Fruit fly (Drosophila melanogaster) whole organism, embryonic: ENCODE results near the gene alpha-Man-Ia.

Experiments used
- CG10147 ChIP-seq: fragments of 200-800 bp; sonication (Bioruptor generic); optimal IDR thresholded peaks from 2 replicates; lab custom pipeline; 2019; ENCODE audit warnings: missing biosample characterization, mild to moderate bottlenecking, missing genetic modification characterization, moderate library complexity
- CG11247 ChIP-seq: fragments of 200-800 bp; sonication (Bioruptor generic); IDR thresholded peaks from 2 replicates; pipeline ENCODE4 v1.3.6; 2022; ENCODE audit warnings: missing biosample characterization, missing genetic modification characterization
- CG12219 ChIP-seq: fragments of 200-800 bp; sonication (Bioruptor generic); optimal IDR thresholded peaks from 3 replicates; lab custom pipeline; 2018; ENCODE audit warnings: missing biosample characterization, mild to moderate bottlenecking, missing genetic modification characterization
- CG12299 ChIP-seq: fragments of 200-800 bp; sonication (Bioruptor generic); optimal IDR thresholded peaks from 2 replicates; lab custom pipeline; 2018; ENCODE audit warnings: missing biosample characterization, mild to moderate bottlenecking, missing genetic modification characterization
- CG13296 ChIP-seq: fragments of 200-800 bp; sonication (Bioruptor generic); optimal IDR thresholded peaks from 3 replicates; lab custom pipeline; 2018; ENCODE audit warnings: missing biosample characterization, mild to moderate bottlenecking, missing genetic modification characterization
- CG15269 ChIP-seq: fragments of 200-800 bp; sonication (Bioruptor generic); optimal IDR thresholded peaks from 2 replicates; lab custom pipeline; 2018; ENCODE audit warnings: missing biosample characterization, mild to moderate bottlenecking, missing genetic modification characterization, moderate library complexity
- CG17568 ChIP-seq: fragments of 200-800 bp; sonication (Bioruptor generic); optimal IDR thresholded peaks from 2 replicates; lab custom pipeline; 2018; ENCODE audit warnings: missing biosample characterization, mild to moderate bottlenecking, missing genetic modification characterization, moderate library complexity
- CG17912 ChIP-seq: fragments of 200-800 bp; sonication (Bioruptor generic); optimal IDR thresholded peaks from 2 replicates; lab custom pipeline; 2018; ENCODE audit warnings: missing biosample characterization, mild to moderate bottlenecking, missing genetic modification characterization
- CG2129 ChIP-seq: fragments of 200-800 bp; sonication (Bioruptor generic); IDR thresholded peaks from 2 replicates; pipeline ENCODE4 v1.3.6; 2022; ENCODE audit warnings: missing biosample characterization, missing genetic modification characterization; ENCODE audit not compliant: partially characterized antibody
- CG2889 ChIP-seq: fragments of 200-800 bp; sonication (Bioruptor generic); IDR thresholded peaks from 3 replicates; pipeline ENCODE4 v1.3.6; 2022; ENCODE audit warnings: missing biosample characterization, missing genetic modification characterization
- CG30020 ChIP-seq: fragments of 200-800 bp; optimal IDR thresholded peaks from 2 replicates; lab custom pipeline; 2019; ENCODE audit warnings: missing biosample characterization, mild to moderate bottlenecking, missing genetic modification characterization, moderate library complexity
- CG30403 ChIP-seq: fragments of 200-800 bp; sonication (Bioruptor generic); optimal IDR thresholded peaks from 3 replicates; lab custom pipeline; 2016; ENCODE audit warnings: missing biosample characterization, missing genetic modification characterization
- CG32767 ChIP-seq: fragments of 200-800 bp; sonication (Bioruptor generic); IDR thresholded peaks from 2 replicates; pipeline ENCODE4 v1.3.6; 2022; ENCODE audit warnings: missing biosample characterization, missing genetic modification characterization
- CG5953 ChIP-seq: fragments of 200-800 bp; sonication (Bioruptor generic); IDR thresholded peaks from 2 replicates; pipeline ENCODE4 v1.3.6; 2022; ENCODE audit warnings: missing biosample characterization, missing genetic modification characterization
- CG6654 ChIP-seq: fragments of 200-800 bp; sonication (Bioruptor generic); optimal IDR thresholded peaks from 2 replicates; lab custom pipeline; 2017; ENCODE audit warnings: missing biosample characterization, mild to moderate bottlenecking, missing genetic modification characterization
- CG7928 ChIP-seq: fragments of 200-800 bp; sonication (Bioruptor generic); optimal IDR thresholded peaks from 2 replicates; lab custom pipeline; 2017; ENCODE audit warnings: missing biosample characterization, mild to moderate bottlenecking, missing genetic modification characterization
- CG7963 ChIP-seq: fragments of 200-800 bp; sonication (Bioruptor generic); IDR thresholded peaks from 3 replicates; pipeline ENCODE4 v1.3.6; 2022; ENCODE audit warnings: missing biosample characterization, missing genetic modification characterization; ENCODE audit not compliant: partially characterized antibody
- CrebB ChIP-seq: fragments of 200-800 bp; sonication (Bioruptor generic); optimal IDR thresholded peaks from 3 replicates; lab custom pipeline; 2018; ENCODE audit warnings: missing biosample characterization, mild to moderate bottlenecking, missing genetic modification characterization
- D ChIP-seq, 2 experiments: fragments of 200-800 bp in 1 of 2; fragments of >200 bp in 1 of 2; sonication (Bioruptor generic) in 1 of 2; optimal IDR thresholded peaks; 2 replicates in 1 of 2; 3 replicates in 1 of 2; lab custom pipeline; 2017; ENCODE audit warnings: mild to moderate bottlenecking in 1 of 2, missing biosample characterization in 1 of 2, missing genetic modification characterization in 1 of 2, missing genetic modification reagents in 1 of 2
- Deaf1 ChIP-seq: fragments of 200-800 bp; optimal IDR thresholded peaks from 3 replicates; lab custom pipeline; 2019; ENCODE audit warnings: missing biosample characterization, mild to moderate bottlenecking, missing genetic modification characterization, moderate library complexity
- Dll ChIP-seq: fragments of 200-800 bp; sonication (Bioruptor generic); IDR thresholded peaks from 4 replicates; pipeline ENCODE4 v1.3.6; 2022; ENCODE audit warnings: missing biosample characterization, missing genetic modification characterization; ENCODE audit not compliant: partially characterized antibody
- HHEX ChIP-seq: fragments of 200-800 bp; sonication (Bioruptor generic); optimal IDR thresholded peaks from 3 replicates; lab custom pipeline; 2017; ENCODE audit warnings: missing biosample characterization, mild to moderate bottlenecking, missing genetic modification characterization, missing genetic modification reagents
- Hey ChIP-seq: fragments of 200-800 bp; sonication (Bioruptor generic); optimal IDR thresholded peaks from 3 replicates; lab custom pipeline; 2018; ENCODE audit warnings: missing biosample characterization, mild to moderate bottlenecking, missing genetic modification characterization
- Mes4 ChIP-seq: fragments of 200-800 bp; sonication (Bioruptor generic); optimal IDR thresholded peaks from 2 replicates; lab custom pipeline; 2016; ENCODE audit warnings: missing biosample characterization, missing genetic modification characterization
- Nf-YC ChIP-seq: fragments of 200-800 bp; optimal IDR thresholded peaks from 3 replicates; lab custom pipeline; 2019; ENCODE audit warnings: missing biosample characterization, mild to moderate bottlenecking, missing genetic modification characterization, moderate library complexity
- Sox100B ChIP-seq: fragments of 200-800 bp; sonication (Bioruptor generic); optimal IDR thresholded peaks from 3 replicates; lab custom pipeline; 2018; ENCODE audit warnings: missing biosample characterization, mild to moderate bottlenecking, missing genetic modification characterization
- Spps ChIP-seq: fragments of 200-800 bp; sonication (Bioruptor generic); optimal IDR thresholded peaks from 2 replicates; lab custom pipeline; 2018; ENCODE audit warnings: missing biosample characterization, mild to moderate bottlenecking, missing genetic modification characterization
- Vsx1 ChIP-seq: fragments of 200-800 bp; sonication (Bioruptor generic); optimal IDR thresholded peaks from 2 replicates; lab custom pipeline; 2017; ENCODE audit warnings: missing biosample characterization, mild to moderate bottlenecking, missing genetic modification characterization, missing genetic modification reagents
- ab ChIP-seq: fragments of 200-800 bp; sonication (Bioruptor generic); optimal IDR thresholded peaks from 2 replicates; lab custom pipeline; 2016; ENCODE audit warnings: missing biosample characterization, missing genetic modification characterization
- abd-A ChIP-seq: fragments of 200-800 bp; sonication (Bioruptor generic); optimal IDR thresholded peaks from 3 replicates; lab custom pipeline; 2019; ENCODE audit warnings: missing biosample characterization, mild to moderate bottlenecking, missing genetic modification characterization, moderate library complexity
- ara ChIP-seq: fragments of 200-800 bp; sonication (Bioruptor generic); IDR thresholded peaks from 2 replicates; pipeline ENCODE4 v1.3.6; 2022; ENCODE audit warnings: missing biosample characterization, missing genetic modification characterization
- chif ChIP-seq, 2 experiments: fragments of 200-800 bp; sonication (Bioruptor generic); optimal IDR thresholded peaks; 3 replicates each; lab custom pipeline; 2016; ENCODE audit warnings: missing biosample characterization in 2 of 2, missing genetic modification characterization in 2 of 2
- cwo ChIP-seq: fragments of 200-800 bp; sonication (Bioruptor generic); optimal IDR thresholded peaks from 3 replicates; lab custom pipeline; 2017; ENCODE audit warnings: missing biosample characterization, missing genetic modification characterization, mild to moderate bottlenecking, moderate library complexity, missing genetic modification reagents
- danr ChIP-seq: fragments of 200-800 bp; sonication (Bioruptor generic); IDR thresholded peaks from 2 replicates; pipeline ENCODE4 v1.3.6; 2022; ENCODE audit warnings: missing biosample characterization, missing genetic modification characterization
- esg ChIP-seq: fragments of 200-800 bp; sonication (Bioruptor generic); conservative IDR thresholded peaks from 2 replicates; pipeline ENCODE4 v1.3.6; 2022; ENCODE audit warnings: missing biosample characterization, missing genetic modification characterization
- eve ChIP-seq, 2 experiments: fragments of >200 bp; optimal IDR thresholded peaks; 2 replicates each; lab custom pipeline; 2017; ENCODE audit warnings: missing biosample characterization in 2 of 2, missing genetic modification characterization in 2 of 2
- fd3F ChIP-seq: fragments of 200-800 bp; sonication (Bioruptor generic); optimal IDR thresholded peaks from 2 replicates; lab custom pipeline; 2018; ENCODE audit warnings: missing biosample characterization, mild to moderate bottlenecking, missing genetic modification characterization, moderate library complexity
- fd64A ChIP-seq: fragments of 200-800 bp; sonication (Bioruptor generic); optimal IDR thresholded peaks from 3 replicates; lab custom pipeline; 2018; ENCODE audit warnings: missing biosample characterization, mild to moderate bottlenecking, missing genetic modification characterization
- jing ChIP-seq: fragments of 200-800 bp; sonication (Bioruptor generic); optimal IDR thresholded peaks from 2 replicates; lab custom pipeline; 2018; ENCODE audit warnings: missing biosample characterization, mild to moderate bottlenecking, missing genetic modification characterization
- kni ChIP-seq: fragments of 200-800 bp; sonication (Bioruptor generic); optimal IDR thresholded peaks from 3 replicates; lab custom pipeline; 2017; ENCODE audit warnings: mild to moderate bottlenecking, missing biosample characterization, missing genetic modification reagents, missing genetic modification characterization
- luna ChIP-seq: fragments of 200-800 bp; sonication (Bioruptor generic); optimal IDR thresholded peaks from 2 replicates; lab custom pipeline; 2016; ENCODE audit warnings: missing biosample characterization, missing genetic modification characterization
- nerfin-2 ChIP-seq: fragments of 200-800 bp; sonication (Bioruptor generic); IDR thresholded peaks from 2 replicates; pipeline ENCODE4 v1.3.6; 2022; ENCODE audit warnings: missing biosample characterization, missing genetic modification characterization; ENCODE audit not compliant: partially characterized antibody
- pros ChIP-seq: fragments of 200-800 bp; sonication (Bioruptor generic); optimal IDR thresholded peaks from 3 replicates; lab custom pipeline; 2019; ENCODE audit warnings: missing biosample characterization, mild to moderate bottlenecking, missing genetic modification characterization, moderate library complexity
- pzg ChIP-seq: fragments of 200-800 bp; sonication (Bioruptor generic); optimal IDR thresholded peaks from 3 replicates; lab custom pipeline; 2018; ENCODE audit warnings: missing biosample characterization, mild to moderate bottlenecking, missing genetic modification characterization, moderate library complexity
- sim ChIP-seq: fragments of 200-800 bp; sonication (Bioruptor generic); IDR thresholded peaks from 2 replicates; pipeline ENCODE4 v1.3.6; 2022; ENCODE audit warnings: missing biosample characterization, missing genetic modification characterization
- stwl ChIP-seq: fragments of 200-800 bp; sonication (Bioruptor generic); optimal IDR thresholded peaks from 3 replicates; lab custom pipeline; 2018; ENCODE audit warnings: missing biosample characterization, mild to moderate bottlenecking, missing genetic modification characterization, moderate library complexity
- tio ChIP-seq: fragments of 200-800 bp; sonication (Bioruptor generic); optimal IDR thresholded peaks from 2 replicates; lab custom pipeline; 2017; ENCODE audit warnings: missing biosample characterization, missing genetic modification characterization, inconsistent platforms
- toy ChIP-seq: fragments of 200-800 bp; sonication (Bioruptor generic); IDR thresholded peaks from 2 replicates; pipeline ENCODE4 v1.3.6; 2022; ENCODE audit warnings: missing biosample characterization, missing genetic modification characterization
- ttk ChIP-seq: fragments of 200-800 bp; sonication (Bioruptor generic); IDR thresholded peaks from 2 replicates; pipeline ENCODE4 v2.1.2; 2022; ENCODE audit warnings: missing biosample characterization, missing genetic modification characterization
- yki ChIP-seq: fragments of >200 bp; optimal IDR thresholded peaks from 3 replicates; lab custom pipeline; 2018

Gene alpha-Man-Ia

dm6 chrX:10367801-10368203, 42.0 kb upstream of the alpha-Man-Ia start, which contains the start of gene CG17841 (continued):
- no peak for TF ChIP-seq abd-A (tag; lab: Kevin White, UChicago)
- TF ChIP-seq pros: no peak
- TF ChIP-seq tio (GFP tag; lab: Kevin White, UChicago): no peak
- TF ChIP-seq toy (GFP tag; lab: Robert Waterston, UW): no peak
- no peak for TF ChIP-seq CG15269 (tag; lab: Kevin White, UChicago)
- TF ChIP-seq Dll (GFP tag; lab: Robert Waterston, UW): peak; percentile 60; the same call in 1 of the 4 replicates
- no peak for TF ChIP-seq sim (GFP tag; lab: Robert Waterston, UW)
- no peak for TF ChIP-seq cwo
- TF ChIP-seq Spps (tag; lab: Kevin White, UChicago): no peak
- TF ChIP-seq CG7928 (GFP tag; lab: Kevin White, UChicago): no peak
- no peak for TF ChIP-seq luna (GFP tag; lab: Kevin White, UChicago)
- peak; percentile 36 for TF ChIP-seq Nf-YC (tag; lab: Kevin White, UChicago)
- no peak for TF ChIP-seq jing (GFP tag; lab: Kevin White, UChicago)
- TF ChIP-seq Sox100B (GFP tag; lab: Kevin White, UChicago): no peak
- peak; percentile 59 for TF ChIP-seq CG30020 (tag; lab: Kevin White, UChicago)
- no peak for TF ChIP-seq yki (lab: Kevin White, UChicago)
- no peak for TF ChIP-seq Hey
- no peak for TF ChIP-seq CG12219 (GFP tag; lab: Kevin White, UChicago)
- TF ChIP-seq ara (GFP tag; lab: Robert Waterston, UW): no peak
- no peak for TF ChIP-seq ab (GFP tag; lab: Kevin White, UChicago)
- no peak for TF ChIP-seq CG6654 (GFP tag; lab: Kevin White, UChicago)
- TF ChIP-seq HHEX: no peak
- TF ChIP-seq Vsx1: no peak
- peak; percentile 44; the same call in 1 of the 2 replicates for TF ChIP-seq nerfin-2
- no peak for TF ChIP-seq CG17568 (GFP tag; lab: Kevin White, UChicago)
- no peak for TF ChIP-seq eve (GFP tag; optimal IDR thresholded peaks at IDR 0.05; lab: Kevin White, UChicago)
- no peak for TF ChIP-seq CG2889
- TF ChIP-seq CG12299 (tag; lab: Kevin White, UChicago): no peak
- TF ChIP-seq fd64A (GFP tag; lab: Kevin White, UChicago): no peak
- no peak for TF ChIP-seq CG2129 (GFP tag; lab: Robert Waterston, UW)
- TF ChIP-seq D (optimal IDR thresholded peaks at IDR 0.05; lab: Kevin White, UChicago): no peak
- no peak for TF ChIP-seq D (GFP tag; optimal IDR thresholded peaks at IDR 0.05; lab: Kevin White, UChicago)
- TF ChIP-seq danr (GFP tag; lab: Robert Waterston, UW): no peak
- no peak for TF ChIP-seq esg (GFP tag; lab: Robert Waterston, UW)
- no peak for TF ChIP-seq CrebB
- no peak for TF ChIP-seq CG5953 (GFP tag; lab: Robert Waterston, UW)
- TF ChIP-seq kni (GFP tag; lab: Kevin White, UChicago): no peak
- TF ChIP-seq CG17912 (GFP tag; lab: Kevin White, UChicago): no peak
- TF ChIP-seq Deaf1 (tag; lab: Kevin White, UChicago): peak; percentile 81
- no peak for TF ChIP-seq CG13296 (GFP tag; lab: Kevin White, UChicago)
- no peak for TF ChIP-seq CG10147 (GFP tag; lab: Kevin White, UChicago)
- TF ChIP-seq CG32767 (GFP tag; lab: Robert Waterston, UW): no peak
- no peak for TF ChIP-seq CG30403
- peak; percentile 89 for TF ChIP-seq pzg (GFP tag; lab: Kevin White, UChicago)
- 0 out of 3 replicates have a peak, but pooled peaks have one; percentile 38 for TF ChIP-seq CG7963 (GFP tag; lab: Robert Waterston, UW)
- TF ChIP-seq stwl (tag; lab: Kevin White, UChicago): peak; percentile 74
- TF ChIP-seq fd3F (GFP tag; lab: Kevin White, UChicago): no peak
- TF ChIP-seq Mes4: no peak
- no peak for TF ChIP-seq CG11247 (GFP tag; lab: Robert Waterston, UW)
- TF ChIP-seq ttk (GFP tag; lab: Robert Waterston, UW): no peak
- no peak for TF ChIP-seq chif (GFP tag; optimal IDR thresholded peaks at IDR 0.05; lab: Kevin White, UChicago)
